Fruit fly (Drosophila melanogaster) whole organism, pupa: ENCODE data around the gene CG46467.

Experiments
- CG10348 ChIP-seq: fragments of 200-800 bp; sonication (Bioruptor generic); IDR thresholded peaks from 2 replicates; pipeline ENCODE4 v1.3.6; 2022; ENCODE audit warnings: missing biosample characterization, missing genetic modification characterization
- CG12605 ChIP-seq: fragments of 200-800 bp; sonication (Bioruptor generic); IDR thresholded peaks from 2 replicates; pipeline ENCODE4 v1.3.6; 2022; ENCODE audit warnings: missing biosample characterization, missing genetic modification characterization
- CG13204 ChIP-seq: fragments of 200-800 bp; sonication (Bioruptor generic); optimal IDR thresholded peaks from 2 replicates; lab custom pipeline; 2018; ENCODE audit warnings: missing biosample characterization, mild to moderate bottlenecking, missing genetic modification characterization, moderate library complexity
- CG14655 ChIP-seq: fragments of 200-800 bp; sonication (Bioruptor generic); optimal IDR thresholded peaks from 3 replicates; lab custom pipeline; 2017; ENCODE audit warnings: mild to moderate bottlenecking, missing biosample characterization, missing genetic modification reagents, missing genetic modification characterization
- CG15710 ChIP-seq: fragments of 200-800 bp; sonication (Bioruptor generic); optimal IDR thresholded peaks from 2 replicates; lab custom pipeline; 2018; ENCODE audit warnings: missing biosample characterization, mild to moderate bottlenecking, missing genetic modification characterization, moderate library complexity
- CG17806 ChIP-seq: fragments of 200-800 bp; sonication (Bioruptor generic); optimal IDR thresholded peaks from 2 replicates; lab custom pipeline; 2018; ENCODE audit warnings: missing biosample characterization, mild to moderate bottlenecking, missing genetic modification characterization, moderate library complexity
- CG32121 ChIP-seq: fragments of 200-800 bp; sonication (Bioruptor generic); IDR thresholded peaks from 2 replicates; pipeline ENCODE4 v1.3.6; 2022; ENCODE audit warnings: missing biosample characterization, missing genetic modification characterization
- CG34367 ChIP-seq: fragments of 200-800 bp; sonication (Bioruptor generic); optimal IDR thresholded peaks from 2 replicates; lab custom pipeline; 2018; ENCODE audit warnings: missing biosample characterization, mild to moderate bottlenecking, missing genetic modification characterization
- CG4496 ChIP-seq: fragments of 200-800 bp; sonication (Bioruptor generic); IDR thresholded peaks from 3 replicates; pipeline ENCODE4 v1.3.6; 2022; ENCODE audit warnings: missing biosample characterization, missing genetic modification characterization
- CG8159 ChIP-seq: fragments of 200-800 bp; sonication (Bioruptor generic); optimal IDR thresholded peaks from 3 replicates; lab custom pipeline; 2018; ENCODE audit warnings: missing biosample characterization, mild to moderate bottlenecking, missing genetic modification characterization, moderate library complexity
- CG8301 ChIP-seq: fragments of 200-800 bp; sonication (Bioruptor generic); optimal IDR thresholded peaks from 2 replicates; lab custom pipeline; 2018; ENCODE audit warnings: missing biosample characterization, mild to moderate bottlenecking, missing genetic modification characterization
- CG9948 ChIP-seq: fragments of 200-800 bp; sonication (Bioruptor generic); optimal IDR thresholded peaks from 2 replicates; lab custom pipeline; 2018; ENCODE audit warnings: missing biosample characterization, mild to moderate bottlenecking, missing genetic modification characterization, moderate library complexity
- D1 ChIP-seq: fragments of 200-800 bp; sonication (Bioruptor generic); optimal IDR thresholded peaks from 2 replicates; lab custom pipeline; 2018; ENCODE audit warnings: missing biosample characterization, mild to moderate bottlenecking, missing genetic modification characterization, moderate library complexity
- EcR ChIP-seq: fragments of 200-800 bp; sonication (Bioruptor generic); optimal IDR thresholded peaks from 3 replicates; lab custom pipeline; 2019; ENCODE audit warnings: missing biosample characterization, missing genetic modification characterization, mild to moderate bottlenecking, moderate library complexity, missing genetic modification reagents
- Ets98B ChIP-seq: fragments of 200-800 bp; sonication (Bioruptor generic); IDR thresholded peaks from 2 replicates; pipeline ENCODE4 v1.3.6; 2022; ENCODE audit warnings: missing biosample characterization, missing genetic modification characterization
- Pif1A ChIP-seq: fragments of 200-800 bp; sonication (Bioruptor generic); optimal IDR thresholded peaks from 3 replicates; lab custom pipeline; 2016; ENCODE audit warnings: missing biosample characterization, missing genetic modification characterization
- Pif1B ChIP-seq: fragments of 200-800 bp; sonication (Bioruptor generic); optimal IDR thresholded peaks from 3 replicates; lab custom pipeline; 2016; ENCODE audit warnings: missing biosample characterization, missing genetic modification characterization
- Snoo ChIP-seq: fragments of 200-800 bp; sonication (Bioruptor generic); optimal IDR thresholded peaks from 3 replicates; lab custom pipeline; 2017; ENCODE audit warnings: missing biosample characterization, mild to moderate bottlenecking, missing genetic modification characterization, inconsistent platforms
- fd96Ca ChIP-seq: fragments of 200-800 bp; sonication (Bioruptor generic); IDR thresholded peaks from 3 replicates; pipeline ENCODE4 v1.3.6; 2022; ENCODE audit warnings: missing biosample characterization, missing genetic modification characterization
- gl ChIP-seq: fragments of 200-800 bp; sonication (Bioruptor generic); optimal IDR thresholded peaks from 2 replicates; lab custom pipeline; 2018; ENCODE audit warnings: missing biosample characterization, mild to moderate bottlenecking, missing genetic modification characterization
- rn ChIP-seq: fragments of 200-800 bp; sonication (Bioruptor generic); IDR thresholded peaks from 2 replicates; pipeline ENCODE4 v1.3.6; 2022; ENCODE audit warnings: missing biosample characterization, missing genetic modification characterization

The CG46467 gene

DNA sequence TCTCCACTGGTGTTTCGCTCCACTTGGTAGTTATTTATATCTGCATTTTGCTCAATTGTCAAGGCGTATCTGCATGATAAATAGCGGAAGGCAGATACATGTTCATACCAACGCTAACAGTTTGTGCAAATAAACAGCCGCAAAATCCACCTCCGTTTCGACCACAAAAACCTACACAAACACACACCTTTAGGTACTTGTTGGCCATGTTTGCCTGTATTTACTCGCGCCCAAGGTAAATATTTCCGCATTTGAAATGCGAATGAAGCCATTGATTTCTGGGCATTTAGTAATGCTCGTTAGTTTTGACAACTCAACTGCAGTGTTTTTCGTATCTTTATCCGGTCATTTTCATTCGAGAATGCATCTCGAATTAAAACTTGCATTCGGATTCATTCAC lies 44.3 kb downstream of the CG46467 start:
- TF ChIP-seq gl (tag; lab: Kevin White, UChicago) (no peak), Pif1B (GFP tag; lab: Kevin White, UChicago) (no peak), CG15710 (tag; lab: Kevin White, UChicago) (no peak), CG10348 (GFP tag; lab: Robert Waterston, UW) (no peak), fd96Ca (GFP tag; lab: Robert Waterston, UW) (no peak), CG4496 (GFP tag; lab: Robert Waterston, UW) (no peak), CG8301 (tag; lab: Kevin White, UChicago) (no peak), CG17806 (no peak), Ets98B (GFP tag; lab: Robert Waterston, UW) (no peak), CG34367 (tag; lab: Kevin White, UChicago) (no peak), CG9948 (tag; lab: Kevin White, UChicago) (no peak), CG8159 (no peak), rn (GFP tag; lab: Robert Waterston, UW) (no peak), CG12605 (GFP tag; lab: Robert Waterston, UW) (no peak), CG14655 (GFP tag; lab: Kevin White, UChicago) (no peak), D1 (tag; lab: Kevin White, UChicago) (no peak)
- TF ChIP-seq, all 21 proteins: peak for 0

DNA sequence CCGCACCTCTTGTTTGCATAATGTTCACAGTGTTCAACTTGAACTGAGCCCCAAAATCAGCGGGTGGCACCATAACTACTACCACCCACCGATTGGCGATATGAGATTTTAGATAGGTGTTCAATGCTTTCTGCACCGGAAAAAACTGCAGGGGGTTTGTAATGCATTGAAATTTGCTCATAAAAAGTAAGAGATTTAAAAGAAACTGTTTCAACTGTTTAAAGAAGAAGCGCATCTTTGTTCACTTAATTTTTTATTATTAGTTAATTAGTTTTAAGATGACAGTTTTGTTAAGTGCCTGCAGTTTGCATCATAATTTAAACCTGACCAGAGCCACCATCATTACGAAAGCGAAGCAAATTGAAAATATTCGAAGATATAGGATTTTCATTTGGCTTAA lies 50.0 kb downstream of the CG46467 start:
- no peak for TF ChIP-seq CG34367 (tag; lab: Kevin White, UChicago)
- no peak for TF ChIP-seq CG17806
- TF ChIP-seq CG8159: no peak
- TF ChIP-seq Snoo (tag; lab: Kevin White, UChicago): no peak
- TF ChIP-seq Pif1B (GFP tag; lab: Kevin White, UChicago): no peak
- TF ChIP-seq CG8301 (tag; lab: Kevin White, UChicago): no peak
- TF ChIP-seq Ets98B (GFP tag; lab: Robert Waterston, UW): peak; percentile 56
- TF ChIP-seq D1 (tag; lab: Kevin White, UChicago): no peak
- TF ChIP-seq CG13204: no peak
- no peak for TF ChIP-seq rn (GFP tag; lab: Robert Waterston, UW)
- TF ChIP-seq CG9948 (tag; lab: Kevin White, UChicago): no peak
- no peak for TF ChIP-seq CG10348 (GFP tag; lab: Robert Waterston, UW)
- 0 out of 3 replicates have a peak, but pooled peaks have one; percentile 16 for TF ChIP-seq fd96Ca (GFP tag; lab: Robert Waterston, UW)
- no peak for TF ChIP-seq Pif1A (GFP tag; lab: Kevin White, UChicago)
- TF ChIP-seq CG14655 (GFP tag; lab: Kevin White, UChicago): no peak
- TF ChIP-seq CG32121: peak; percentile 12; the same call in 1 of the 2 replicates
- TF ChIP-seq CG4496 (GFP tag; lab: Robert Waterston, UW): no peak
- TF ChIP-seq EcR (GFP tag; lab: Kevin White, UChicago): no peak
- no peak for TF ChIP-seq CG12605 (GFP tag; lab: Robert Waterston, UW)
- no peak for TF ChIP-seq gl (tag; lab: Kevin White, UChicago)
- TF ChIP-seq CG15710 (tag; lab: Kevin White, UChicago): no peak

DNA sequence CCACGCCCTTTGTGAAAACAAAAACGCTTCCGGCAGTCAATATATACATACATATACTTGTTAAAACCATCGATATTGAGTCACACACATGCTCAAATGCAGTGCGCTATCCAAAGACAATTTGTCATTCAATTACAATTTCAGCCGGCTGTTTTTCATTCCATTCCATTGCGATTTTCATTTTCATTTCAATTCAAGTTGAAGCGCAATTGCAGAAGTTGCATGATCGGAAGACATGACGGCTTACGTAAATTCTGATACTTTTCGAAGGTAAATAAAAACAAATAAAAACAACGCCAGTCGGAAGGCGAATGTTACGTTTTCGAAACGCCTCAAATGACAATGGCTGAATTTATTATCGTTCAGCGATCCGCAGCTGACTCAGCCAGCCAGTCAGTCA lies 50.8 kb downstream of the CG46467 start:
- TF ChIP-seq EcR (GFP tag; lab: Kevin White, UChicago) (no peak), D1 (tag; lab: Kevin White, UChicago) (no peak), Pif1B (GFP tag; lab: Kevin White, UChicago) (no peak), Pif1A (GFP tag; lab: Kevin White, UChicago) (no peak), rn (GFP tag; lab: Robert Waterston, UW) (no peak), fd96Ca (GFP tag; lab: Robert Waterston, UW) (no peak), CG8301 (tag; lab: Kevin White, UChicago) (no peak), CG17806 (no peak), CG14655 (GFP tag; lab: Kevin White, UChicago) (no peak), CG9948 (tag; lab: Kevin White, UChicago) (no peak), CG34367 (tag; lab: Kevin White, UChicago) (no peak), gl (tag; lab: Kevin White, UChicago) (no peak), Ets98B (GFP tag; lab: Robert Waterston, UW) (no peak), CG8159 (no peak), CG12605 (GFP tag; lab: Robert Waterston, UW) (no peak), CG4496 (GFP tag; lab: Robert Waterston, UW) (no peak)
- TF ChIP-seq, all 21 proteins: peak for 0

DNA sequence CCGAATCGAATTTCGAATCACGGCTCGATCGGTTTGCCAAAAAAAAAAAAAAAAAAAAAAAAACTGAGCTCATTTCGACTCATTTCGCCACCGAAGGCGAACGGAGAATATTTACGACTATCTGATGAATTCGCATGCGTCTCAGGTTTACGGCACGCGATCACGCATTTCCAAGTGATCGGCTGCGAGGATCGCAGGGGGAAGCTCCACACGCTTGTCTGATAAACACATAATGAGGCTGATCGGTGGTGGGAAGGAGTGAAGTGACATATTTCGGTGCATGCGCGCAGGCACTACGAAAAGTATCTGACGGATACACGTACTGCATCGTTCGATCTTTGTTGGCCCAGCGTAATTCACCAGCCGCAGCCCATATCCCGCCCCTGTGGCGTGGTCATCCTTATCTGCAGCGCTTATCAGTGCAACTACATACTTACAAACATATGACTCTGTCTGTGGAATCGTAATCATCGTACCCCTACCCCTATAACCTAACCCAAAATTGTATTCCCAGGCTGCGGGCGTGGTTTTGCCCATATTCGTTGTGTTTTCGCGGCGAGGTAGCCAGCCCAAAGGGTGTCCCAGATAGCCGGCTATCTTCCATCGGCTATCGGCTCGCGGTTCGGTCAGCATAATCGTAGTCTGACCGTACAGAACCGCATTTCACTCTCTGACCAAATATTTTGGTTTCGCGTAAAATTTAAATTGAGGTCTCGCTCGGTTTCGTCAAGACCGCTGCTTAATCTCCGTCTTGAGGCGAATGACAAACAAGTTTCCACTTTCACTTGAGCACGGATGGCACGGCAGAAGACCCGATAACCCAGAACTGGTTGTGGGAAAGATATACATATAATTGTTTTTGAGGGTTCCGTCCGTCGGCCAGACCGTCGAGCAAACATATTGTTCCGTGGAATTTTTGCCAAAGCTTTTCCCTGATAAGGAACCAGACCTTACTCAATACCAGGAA lies 52.7 kb downstream of the CG46467 start:
- no peak for TF ChIP-seq CG12605 (GFP tag; lab: Robert Waterston, UW)
- TF ChIP-seq CG4496 (GFP tag; lab: Robert Waterston, UW): 0 out of 3 replicates have a peak, but pooled peaks have one; percentile 14

DNA sequence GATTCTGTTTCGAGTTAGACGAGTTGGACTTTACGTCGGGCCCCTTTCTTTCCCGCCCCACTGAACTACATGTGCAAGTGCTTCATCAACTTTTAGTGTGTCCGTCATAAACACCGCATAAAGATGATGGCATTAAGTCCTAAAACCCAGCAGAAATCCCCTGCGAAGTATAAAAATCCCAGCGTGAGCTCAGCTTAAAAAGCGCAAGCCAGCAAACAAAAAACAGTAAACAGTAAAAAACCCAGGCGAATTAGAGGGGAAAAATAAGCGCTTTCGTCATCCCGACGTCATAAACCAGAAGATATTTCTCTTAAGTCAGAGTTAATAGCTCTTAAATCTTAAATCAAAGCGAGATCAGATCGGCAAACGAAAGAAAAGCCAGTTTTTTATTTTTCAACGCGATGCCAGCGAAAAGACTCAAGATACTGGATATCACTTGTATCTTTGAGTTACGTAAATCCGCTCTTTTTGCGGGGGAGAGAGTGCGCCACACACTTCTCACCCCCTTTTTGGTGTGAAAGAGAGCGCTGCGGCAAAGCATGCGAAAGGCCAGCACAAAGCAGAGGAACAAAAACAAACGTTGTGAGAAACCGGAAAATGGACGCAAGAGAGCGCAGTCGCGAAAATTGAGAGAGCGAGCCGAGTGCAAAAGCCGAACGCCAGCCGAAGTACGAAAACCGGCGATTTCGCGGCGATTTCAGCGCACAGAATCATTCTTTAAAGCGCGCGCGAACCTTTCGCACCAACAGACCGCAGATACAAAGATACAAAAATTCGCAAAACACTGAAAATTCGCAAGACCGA lies 53.9 kb downstream of the CG46467 start:
- TF ChIP-seq CG17806 (no peak), CG14655 (GFP tag; lab: Kevin White, UChicago) (peak; percentile 13), gl (tag; lab: Kevin White, UChicago) (peak; percentile 23), CG13204 (peak; percentile 48), CG10348 (GFP tag; lab: Robert Waterston, UW) (no peak), Pif1A (GFP tag; lab: Kevin White, UChicago) (peak; percentile 58), CG8301 (tag; lab: Kevin White, UChicago) (peak; percentile 23), EcR (GFP tag; lab: Kevin White, UChicago) (peak; percentile 87), CG12605 (GFP tag; lab: Robert Waterston, UW) (no peak), Ets98B (GFP tag; lab: Robert Waterston, UW) (0 out of 2 replicates have a peak, but pooled peaks have one; percentile 57), Pif1B (GFP tag; lab: Kevin White, UChicago) (peak; percentile 33), CG32121 (peak; percentile 20; the same call in 1 of the 2 replicates), Snoo (tag; lab: Kevin White, UChicago) (no peak), CG4496 (GFP tag; lab: Robert Waterston, UW) (peak; percentile 22; the same call in 1 of the 3 replicates), CG8159 (peak; percentile 19), CG34367 (tag; lab: Kevin White, UChicago) (no peak), CG15710 (tag; lab: Kevin White, UChicago) (peak; percentile 7)
